Worm (Caenorhabditis elegans) whole organism, L4 larva: Measurements from ENCODE around the gene C05B5.16.

Experiments
- ceh-28 ChIP-seq: fragments of 150-350 bp; optimal IDR thresholded peaks from 2 replicates; lab custom pipeline; 2014; ENCODE audit warnings: missing biosample characterization, missing genetic modification reagents, missing genetic modification characterization
- fkh-10 ChIP-seq: fragments of 150-350 bp; optimal IDR thresholded peaks from 2 replicates; lab custom pipeline; 2014; ENCODE audit warnings: missing biosample characterization, missing genetic modification reagents, missing genetic modification characterization
- madf-9 ChIP-seq: fragments of 200-800 bp; sonication (Bioruptor generic); conservative IDR thresholded peaks from 2 replicates; pipeline ENCODE4 v1.3.6; 2022; ENCODE audit warnings: missing genetic modification reagents, missing genetic modification characterization, missing compliant biosample characterization
- mdt-29 ChIP-seq: fragments of 200-800 bp; sonication (Bioruptor generic); IDR thresholded peaks from 2 replicates; pipeline ENCODE4 v1.3.6; 2022; ENCODE audit warnings: missing genetic modification reagents, missing genetic modification characterization, missing compliant biosample characterization
- nhr-76 ChIP-seq: fragments of 150-350 bp; optimal IDR thresholded peaks from 2 replicates; lab custom pipeline; 2014; ENCODE audit warnings: missing biosample characterization, missing genetic modification characterization

- TF ChIP-seq fkh-10 (GFP tag; lab: Kevin White, UChicago) (no peak), madf-9 (GFP tag; lab: Robert Waterston, UW) (no peak), nhr-76 (tag; lab: Kevin White, UChicago) (no peak), mdt-29 (no peak), ceh-28 (no peak)
Observed at ce11 chrIII:9972192-9972811, 39.9 kb upstream of the C05B5.16 start.
